Fruit fly (Drosophila melanogaster) whole organism, prepupa: ENCODE data around the gene Drsl1.
A peak's percentile ranks its signal among the peaks of the same experiment; 100 is the strongest.

ENCODE experiments used
- CG6792 ChIP-seq: fragments of 200-800 bp; sonication (Bioruptor generic); optimal IDR thresholded peaks from 3 replicates; lab custom pipeline; 2016; ENCODE audit warnings: missing biosample characterization, missing genetic modification characterization
- CG8119 ChIP-seq: fragments of 200-800 bp; sonication (Bioruptor generic); IDR thresholded peaks from 3 replicates; pipeline ENCODE4 v1.3.6; 2022; ENCODE audit warnings: missing biosample characterization, missing genetic modification characterization
- Ets96B ChIP-seq: fragments of 200-800 bp; optimal IDR thresholded peaks from 2 replicates; lab custom pipeline; 2019; ENCODE audit warnings: missing biosample characterization, mild to moderate bottlenecking, missing genetic modification characterization, moderate library complexity
- acj6 ChIP-seq: fragments of 200-800 bp; sonication (Bioruptor generic); optimal IDR thresholded peaks from 3 replicates; lab custom pipeline; 2016; ENCODE audit warnings: missing biosample characterization, missing genetic modification characterization

DNA sequence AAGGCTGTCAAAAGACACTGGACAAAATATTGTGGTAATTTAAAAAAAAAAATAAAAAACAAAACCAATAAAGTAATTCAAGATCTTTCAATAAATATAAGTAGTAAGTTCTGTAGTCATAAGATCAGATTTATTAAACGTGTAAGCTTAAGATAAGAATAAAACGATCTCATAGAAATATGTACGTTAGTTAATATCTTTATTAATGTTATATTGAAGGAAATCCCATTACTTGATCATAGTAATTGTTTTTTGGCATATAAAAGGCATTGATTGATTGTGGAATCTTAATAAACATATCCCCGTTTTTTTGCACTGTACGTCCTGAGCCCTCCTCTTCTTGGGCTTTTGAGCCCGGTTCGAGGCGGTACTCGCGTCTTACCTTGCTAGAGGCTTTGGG, 7.7 kb upstream of the Drsl1 start:
- TF ChIP-seq CG8119 (GFP tag; lab: Robert Waterston, UW) (no peak; the same call in 2 of the 3 replicates), acj6 (GFP tag; lab: Kevin White, UChicago) (peak; percentile 82), Ets96B (tag; lab: Kevin White, UChicago) (peak; percentile 6), CG6792 (GFP tag; lab: Kevin White, UChicago) (peak; percentile 83)
